Fruit fly (Drosophila melanogaster) whole organism, embryonic: ENCODE data around the gene snu.

Experiments used
- Adf1 ChIP-seq: fragments of 200-800 bp; sonication (Bioruptor generic); IDR thresholded peaks from 2 replicates; pipeline ENCODE4 v1.3.6; 2022; ENCODE audit warnings: missing biosample characterization, missing genetic modification characterization
- Atf6 ChIP-seq: fragments of 200-800 bp; sonication (Bioruptor generic); IDR thresholded peaks from 2 replicates; pipeline ENCODE4 v1.3.6; 2022; ENCODE audit warnings: missing biosample characterization, missing genetic modification characterization
- B-H1 ChIP-seq: fragments of 200-800 bp; sonication (Bioruptor generic); IDR thresholded peaks from 3 replicates; pipeline ENCODE4 v1.3.6; 2022; ENCODE audit warnings: missing biosample characterization, missing genetic modification characterization
- BtbVII ChIP-seq: fragments of 200-800 bp; sonication (Bioruptor generic); optimal IDR thresholded peaks from 3 replicates; lab custom pipeline; 2017; ENCODE audit warnings: missing biosample characterization, mild to moderate bottlenecking, missing genetic modification characterization
- C15 ChIP-seq: fragments of 200-800 bp; sonication (Bioruptor generic); IDR thresholded peaks from 3 replicates; pipeline ENCODE4 v1.3.6; 2022; ENCODE audit warnings: missing biosample characterization, missing genetic modification characterization
- CG11085 ChIP-seq: fragments of 200-800 bp; sonication (Bioruptor generic); IDR thresholded peaks from 2 replicates; pipeline ENCODE4 v1.3.6; 2022; ENCODE audit warnings: missing biosample characterization, missing genetic modification characterization
- CG14441 ChIP-seq: fragments of 200-800 bp; sonication (Bioruptor generic); IDR thresholded peaks from 2 replicates; pipeline ENCODE4 v1.3.6; 2022; ENCODE audit warnings: missing biosample characterization, missing genetic modification characterization
- CG15269 ChIP-seq: fragments of 200-800 bp; sonication (Bioruptor generic); optimal IDR thresholded peaks from 2 replicates; lab custom pipeline; 2018; ENCODE audit warnings: missing biosample characterization, mild to moderate bottlenecking, missing genetic modification characterization, moderate library complexity
- CG1647 ChIP-seq: fragments of 200-800 bp; sonication (Bioruptor generic); optimal IDR thresholded peaks from 3 replicates; lab custom pipeline; 2016; ENCODE audit warnings: missing biosample characterization, missing genetic modification characterization
- CG16863 ChIP-seq: fragments of 200-800 bp; sonication (Bioruptor generic); optimal IDR thresholded peaks from 3 replicates; lab custom pipeline; 2016; ENCODE audit warnings: missing biosample characterization, missing genetic modification characterization
- CG18262 ChIP-seq: fragments of 200-800 bp; optimal IDR thresholded peaks from 3 replicates; lab custom pipeline; 2019; ENCODE audit warnings: missing biosample characterization, mild to moderate bottlenecking, missing genetic modification characterization, moderate library complexity
- CG30403 ChIP-seq: fragments of 200-800 bp; sonication (Bioruptor generic); optimal IDR thresholded peaks from 3 replicates; lab custom pipeline; 2016; ENCODE audit warnings: missing biosample characterization, missing genetic modification characterization
- CG31388 ChIP-seq: fragments of 200-800 bp; sonication (Bioruptor generic); optimal IDR thresholded peaks from 2 replicates; lab custom pipeline; 2016; ENCODE audit warnings: missing biosample characterization, missing genetic modification characterization
- CG32532 ChIP-seq: fragments of 200-800 bp; sonication (Bioruptor generic); IDR thresholded peaks from 2 replicates; pipeline ENCODE4 v1.3.6; 2022; ENCODE audit warnings: missing biosample characterization, missing genetic modification characterization
- CG3407 ChIP-seq: fragments of 200-800 bp; sonication (Bioruptor generic); optimal IDR thresholded peaks from 2 replicates; lab custom pipeline; 2018; ENCODE audit warnings: missing biosample characterization, mild to moderate bottlenecking, missing genetic modification characterization
- CG42726 ChIP-seq: fragments of 200-800 bp; sonication (Bioruptor generic); IDR thresholded peaks from 2 replicates; pipeline ENCODE4 v1.3.6; 2022; ENCODE audit warnings: missing biosample characterization, missing genetic modification characterization; ENCODE audit not compliant: partially characterized antibody
- CG5180 ChIP-seq: fragments of 200-800 bp; sonication (Bioruptor generic); optimal IDR thresholded peaks from 3 replicates; lab custom pipeline; 2017; ENCODE audit warnings: missing biosample characterization, missing genetic modification characterization, mild to moderate bottlenecking, moderate library complexity, missing genetic modification reagents
- CG7963 ChIP-seq: fragments of 200-800 bp; sonication (Bioruptor generic); IDR thresholded peaks from 3 replicates; pipeline ENCODE4 v1.3.6; 2022; ENCODE audit warnings: missing biosample characterization, missing genetic modification characterization; ENCODE audit not compliant: partially characterized antibody
- CG8478 ChIP-seq: fragments of >200 bp; optimal IDR thresholded peaks from 2 replicates; lab custom pipeline; 2018
- CG8944 ChIP-seq: fragments of 200-800 bp; sonication (Bioruptor generic); optimal IDR thresholded peaks from 3 replicates; lab custom pipeline; 2016; ENCODE audit warnings: missing biosample characterization, missing genetic modification characterization
- CkIIα-i1 ChIP-seq: fragments of 200-800 bp; sonication (Bioruptor generic); IDR thresholded peaks from 2 replicates; pipeline ENCODE4 v1.3.6; 2022; ENCODE audit warnings: missing biosample characterization, missing genetic modification characterization
- Dip3 ChIP-seq: fragments of 200-800 bp; sonication (Bioruptor generic); optimal IDR thresholded peaks from 3 replicates; lab custom pipeline; 2016; ENCODE audit warnings: missing biosample characterization, missing genetic modification characterization
- Fer1 ChIP-seq: fragments of 200-800 bp; sonication (Bioruptor generic); optimal IDR thresholded peaks from 2 replicates; lab custom pipeline; 2017; ENCODE audit warnings: missing biosample characterization, mild to moderate bottlenecking, missing genetic modification characterization
- Fer2 ChIP-seq: fragments of 200-800 bp; sonication (Bioruptor generic); optimal IDR thresholded peaks from 2 replicates; lab custom pipeline; 2018; ENCODE audit warnings: missing biosample characterization, mild to moderate bottlenecking, missing genetic modification characterization, moderate library complexity
- Gug ChIP-seq: fragments of 200-800 bp; sonication (Bioruptor generic); IDR thresholded peaks from 4 replicates; pipeline ENCODE4 v1.3.6; 2022; ENCODE audit warnings: missing biosample characterization, missing genetic modification characterization
- Hey ChIP-seq: fragments of 200-800 bp; sonication (Bioruptor generic); optimal IDR thresholded peaks from 3 replicates; lab custom pipeline; 2018; ENCODE audit warnings: missing biosample characterization, mild to moderate bottlenecking, missing genetic modification characterization
- Med ChIP-seq: fragments of 200-800 bp; sonication (Bioruptor generic); peaks from one replicate; lab custom pipeline; 2016; ENCODE audit warnings: missing biosample characterization, missing genetic modification characterization, mild to moderate bottlenecking, inconsistent platforms, moderate library complexity
- Meics ChIP-seq: fragments of 200-800 bp; sonication (Bioruptor generic); optimal IDR thresholded peaks from 2 replicates; lab custom pipeline; 2017; ENCODE audit warnings: missing biosample characterization, mild to moderate bottlenecking, missing genetic modification characterization
- Ptx1 ChIP-seq: fragments of 200-800 bp; sonication (Bioruptor generic); IDR thresholded peaks from 2 replicates; pipeline ENCODE4 v1.3.6; 2022; ENCODE audit warnings: missing biosample characterization, missing genetic modification characterization
- Rx ChIP-seq: fragments of 200-800 bp; sonication (Bioruptor generic); IDR thresholded peaks from 2 replicates; pipeline ENCODE4 v1.3.6; 2022; ENCODE audit warnings: missing biosample characterization, missing genetic modification characterization
- Six4 ChIP-seq: fragments of 200-800 bp; sonication (Bioruptor generic); optimal IDR thresholded peaks from 2 replicates; lab custom pipeline; 2016; ENCODE audit warnings: missing biosample characterization, missing genetic modification characterization
- Sry-δ ChIP-seq: fragments of 200-800 bp; sonication (Bioruptor generic); optimal IDR thresholded peaks from 2 replicates; lab custom pipeline; 2016; ENCODE audit warnings: missing biosample characterization, missing genetic modification characterization
- dati ChIP-seq: fragments of 200-800 bp; sonication (Bioruptor generic); IDR thresholded peaks from 2 replicates; pipeline ENCODE4 v1.3.6; 2022; ENCODE audit warnings: missing biosample characterization, missing genetic modification characterization
- dmrt11E ChIP-seq: fragments of 200-800 bp; sonication (Bioruptor generic); optimal IDR thresholded peaks from 3 replicates; lab custom pipeline; 2018; ENCODE audit warnings: missing biosample characterization, mild to moderate bottlenecking, missing genetic modification characterization, moderate library complexity
- gro ChIP-seq: fragments of 200-800 bp; sonication (Bioruptor generic); optimal IDR thresholded peaks from 2 replicates; lab custom pipeline; 2016; ENCODE audit warnings: missing biosample characterization, missing genetic modification characterization
- hkb ChIP-seq, 2 experiments: fragments of 200-800 bp in 1 of 2; fragments of >200 bp in 1 of 2; sonication (Bioruptor generic) in 1 of 2; IDR thresholded peaks in 1 of 2; optimal IDR thresholded peaks in 1 of 2; 2 replicates each; pipeline versions ENCODE4 v1.3.6 to Lab custom; 2017 to 2022; ENCODE audit warnings: missing biosample characterization in 1 of 2, missing genetic modification characterization in 1 of 2
- klu ChIP-seq: fragments of 200-800 bp; sonication (Bioruptor generic); IDR thresholded peaks from 2 replicates; pipeline ENCODE4 v1.3.6; 2022; ENCODE audit warnings: missing biosample characterization, missing genetic modification characterization
- lov ChIP-seq, 2 experiments: fragments of 200-800 bp in 1 of 2; fragments of >200 bp in 1 of 2; sonication (Bioruptor generic) in 1 of 2; IDR thresholded peaks in 1 of 2; optimal IDR thresholded peaks in 1 of 2; 2 replicates in 1 of 2; 3 replicates in 1 of 2; pipeline versions ENCODE4 v1.3.6 to Lab custom; 2017 to 2022; ENCODE audit warnings: missing biosample characterization in 1 of 2, missing genetic modification characterization in 1 of 2
- onecut ChIP-seq: fragments of 200-800 bp; sonication (Bioruptor generic); IDR thresholded peaks from 2 replicates; pipeline ENCODE4 v1.3.6; 2022; ENCODE audit warnings: missing biosample characterization, missing genetic modification characterization
- pb ChIP-seq: fragments of 200-800 bp; sonication (Bioruptor generic); optimal IDR thresholded peaks from 3 replicates; lab custom pipeline; 2016; ENCODE audit warnings: missing biosample characterization, missing genetic modification characterization
- phol ChIP-seq: fragments of 200-800 bp; sonication (Bioruptor generic); optimal IDR thresholded peaks from 3 replicates; lab custom pipeline; 2018; ENCODE audit warnings: missing biosample characterization, mild to moderate bottlenecking, missing genetic modification characterization, moderate library complexity
- pum ChIP-seq: fragments of 200-800 bp; sonication (Bioruptor generic); optimal IDR thresholded peaks from 2 replicates; lab custom pipeline; 2016; ENCODE audit warnings: missing biosample characterization, missing genetic modification characterization
- sim ChIP-seq: fragments of 200-800 bp; sonication (Bioruptor generic); IDR thresholded peaks from 2 replicates; pipeline ENCODE4 v1.3.6; 2022; ENCODE audit warnings: missing biosample characterization, missing genetic modification characterization
- stwl ChIP-seq: fragments of 200-800 bp; sonication (Bioruptor generic); optimal IDR thresholded peaks from 3 replicates; lab custom pipeline; 2018; ENCODE audit warnings: missing biosample characterization, mild to moderate bottlenecking, missing genetic modification characterization, moderate library complexity
- sug ChIP-seq: fragments of 200-800 bp; optimal IDR thresholded peaks from 2 replicates; lab custom pipeline; 2019; ENCODE audit warnings: missing biosample characterization, mild to moderate bottlenecking, missing genetic modification characterization, moderate library complexity
- tap ChIP-seq: fragments of 200-800 bp; optimal IDR thresholded peaks from 3 replicates; lab custom pipeline; 2019; ENCODE audit warnings: missing biosample characterization, mild to moderate bottlenecking, missing genetic modification characterization, moderate library complexity
- vnd ChIP-seq: fragments of 200-800 bp; sonication (Bioruptor generic); IDR thresholded peaks from 3 replicates; pipeline ENCODE4 v1.3.6; 2022; ENCODE audit warnings: missing biosample characterization, missing genetic modification characterization; ENCODE audit not compliant: partially characterized antibody
- wek ChIP-seq: fragments of 200-800 bp; sonication (Bioruptor generic); optimal IDR thresholded peaks from 3 replicates; lab custom pipeline; 2018; ENCODE audit warnings: missing biosample characterization, mild to moderate bottlenecking, missing genetic modification characterization, moderate library complexity
- zen ChIP-seq: fragments of 200-800 bp; sonication (Bioruptor generic); optimal IDR thresholded peaks from 3 replicates; lab custom pipeline; 2018; ENCODE audit warnings: missing biosample characterization, mild to moderate bottlenecking, missing genetic modification characterization, moderate library complexity
- zfh1 ChIP-seq: fragments of 200-800 bp; sonication (Bioruptor generic); IDR thresholded peaks from 3 replicates; pipeline ENCODE4 v1.3.6; 2022; ENCODE audit warnings: missing biosample characterization, missing genetic modification characterization

snu gene

DNA sequence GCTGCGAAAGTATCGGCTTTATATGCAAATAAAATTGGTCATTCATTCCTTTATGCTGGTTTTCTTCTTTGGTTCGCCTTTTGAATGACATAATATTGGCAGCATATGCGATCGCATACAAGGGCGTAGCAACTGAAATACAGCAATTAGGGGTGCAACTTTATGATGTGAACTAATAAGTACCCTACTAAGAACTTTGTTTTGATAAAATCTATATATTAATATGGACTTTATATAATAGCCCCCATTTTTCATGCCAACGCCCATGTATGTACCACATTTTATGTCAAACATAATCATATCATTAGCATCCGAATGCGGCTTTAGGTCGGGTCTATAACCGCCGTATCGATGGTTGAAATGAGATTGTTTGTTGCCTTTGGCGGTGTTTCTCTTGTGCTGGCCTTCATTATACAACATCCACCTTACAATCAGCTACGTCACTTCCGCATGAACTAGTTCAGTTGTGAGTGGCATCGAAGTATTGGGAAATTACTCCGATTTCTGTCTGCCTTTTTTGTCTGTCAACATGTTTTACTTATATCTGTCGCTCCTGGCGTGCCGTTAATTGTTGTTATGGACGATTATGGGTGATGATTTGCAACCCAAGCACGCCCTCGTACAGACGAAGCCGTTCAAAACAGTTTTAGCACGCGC is 2.2 kb downstream of the snu start (continued):
- TF ChIP-seq zfh1 (no peak), CG30403 (GFP tag; lab: Kevin White, UChicago) (peak; percentile 69), Fer2 (tag; lab: Kevin White, UChicago) (no peak), Fer1 (GFP tag; lab: Kevin White, UChicago) (peak; percentile 63), C15 (GFP tag; lab: Robert Waterston, UW) (no peak), phol (peak; percentile 12), Adf1 (no peak), sug (no peak), CG11085 (GFP tag; lab: Robert Waterston, UW) (no peak), CG1647 (GFP tag; lab: Kevin White, UChicago) (no peak), dati (GFP tag; lab: Robert Waterston, UW) (no peak), dmrt11E (tag; lab: Kevin White, UChicago) (no peak), stwl (tag; lab: Kevin White, UChicago) (no peak), CG14441 (GFP tag; lab: Robert Waterston, UW) (peak; percentile 83), CG42726 (GFP tag; lab: Robert Waterston, UW) (no peak), wek (no peak), pum (no peak), Six4 (peak; percentile 4), Med (GFP tag; lab: Kevin White, UChicago) (peak; percentile 90), Hey (tag; lab: Kevin White, UChicago) (no peak), B-H1 (GFP tag; lab: Robert Waterston, UW) (peak; percentile 45; the same call in 2 of the 3 replicates), Gug (GFP tag; lab: Robert Waterston, UW) (peak; percentile 41; the same call in 2 of the 4 replicates), Meics (GFP tag; lab: Kevin White, UChicago) (peak; percentile 65), onecut (GFP tag; lab: Robert Waterston, UW) (0 out of 2 replicates have a peak, but pooled peaks have one; percentile 23), pb (GFP tag; lab: Kevin White, UChicago) (no peak), sim (GFP tag; lab: Robert Waterston, UW) (no peak), CG7963 (no peak), klu (GFP tag; lab: Robert Waterston, UW) (0 out of 2 replicates have a peak, but pooled peaks have one; percentile 14), CG5180 (GFP tag; lab: Kevin White, UChicago) (peak; percentile 29), CG16863 (GFP tag; lab: Kevin White, UChicago) (no peak), CG3407 (GFP tag; lab: Kevin White, UChicago) (no peak), Rx (GFP tag; lab: Robert Waterston, UW) (peak; percentile 48; the same call in 1 of the 2 replicates), tap (tag; lab: Kevin White, UChicago) (peak; percentile 68), zen (no peak), Atf6 (GFP tag; lab: Robert Waterston, UW) (no peak), vnd (GFP tag; lab: Robert Waterston, UW) (no peak), Ptx1 (GFP tag; lab: Robert Waterston, UW) (peak; percentile 70), gro (GFP tag; lab: Kevin White, UChicago) (peak; percentile 17), Sry-δ (GFP tag; lab: Kevin White, UChicago) (no peak), CG8478 (lab: Kevin White, UChicago) (no peak), CG32532 (GFP tag; lab: Robert Waterston, UW) (peak; percentile 76), CG31388 (GFP tag; lab: Kevin White, UChicago) (no peak), CkIIα-i1 (GFP tag; lab: Robert Waterston, UW) (peak; percentile 53; the same call in 1 of the 2 replicates), lov (optimal IDR thresholded peaks at IDR 0.05; lab: Kevin White, UChicago) (no peak), lov (GFP tag; IDR thresholded peaks at IDR 0.05; lab: Robert Waterston, UW) (no peak), CG8944 (GFP tag; lab: Kevin White, UChicago) (no peak), hkb (optimal IDR thresholded peaks at IDR 0.05; lab: Kevin White, UChicago) (no peak), hkb (GFP tag; IDR thresholded peaks at IDR 0.05; lab: Robert Waterston, UW) (peak; percentile 83), BtbVII (GFP tag; lab: Kevin White, UChicago) (peak; percentile 14), CG15269 (tag; lab: Kevin White, UChicago) (peak; percentile 85), Dip3 (peak; percentile 43), CG18262 (tag; lab: Kevin White, UChicago) (no peak)
